Fruit fly (Drosophila melanogaster): ENCODE measurements around the gene SKIP.
A peak's percentile ranks its signal among the peaks of the same experiment; 100 is the strongest.

SKIP gene

DNA sequence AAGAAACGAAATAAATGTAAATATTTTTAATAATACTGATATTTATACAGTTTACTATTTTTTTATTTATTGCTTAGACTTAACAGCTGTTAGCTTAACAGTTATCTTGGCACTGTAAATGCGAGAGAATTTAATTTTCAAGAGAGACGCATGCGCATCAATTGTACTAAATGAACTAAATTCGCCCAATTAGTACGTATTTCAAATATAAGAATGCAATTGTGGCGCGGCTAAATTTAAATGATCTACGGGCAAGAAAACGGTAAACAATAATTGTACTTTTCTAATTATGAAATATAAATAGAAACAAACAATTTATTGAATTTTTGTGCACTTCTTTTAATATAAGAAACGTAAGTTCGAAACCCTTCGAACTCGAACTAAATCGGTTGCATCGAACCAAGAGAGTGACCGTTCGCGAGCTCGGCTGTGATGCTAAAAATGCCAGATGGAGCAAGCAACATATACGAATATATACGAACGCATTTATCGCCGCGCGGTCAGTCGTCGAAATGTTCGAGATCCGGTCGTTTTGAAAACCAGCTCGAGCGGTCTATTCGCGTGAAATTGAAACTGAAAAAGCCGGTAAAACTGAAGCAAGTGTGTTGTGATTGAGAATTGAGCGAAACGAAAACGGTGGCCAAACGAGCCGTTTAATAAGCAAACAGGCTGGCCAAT, at the start of gene SKIP:
Gene SKIP (plus strand): TSS at position 494 of the 678 bp plus-strand sequence.
- TF ChIP-seq CG12768 (GFP tag; optimal IDR thresholded peaks at IDR 0.05) = no peak
- TF ChIP-seq kay (GFP tag; ENCODE audit: borderline replicate concordance) = peak; percentile 65
- no peak for TF ChIP-seq Mnt (GFP tag; optimal IDR thresholded peaks at IDR 0.05)
- TF ChIP-seq CG7101 (tag; optimal IDR thresholded peaks at IDR 0.05) = no peak
- TF ChIP-seq bab1 (GFP tag; optimal IDR thresholded peaks at IDR 0.05) = peak; percentile 12
- TF ChIP-seq tj (GFP tag; optimal IDR thresholded peaks at IDR 0.05) = no peak
- TF ChIP-seq CG7045 (GFP tag; optimal IDR thresholded peaks at IDR 0.05) = no peak

DNA sequence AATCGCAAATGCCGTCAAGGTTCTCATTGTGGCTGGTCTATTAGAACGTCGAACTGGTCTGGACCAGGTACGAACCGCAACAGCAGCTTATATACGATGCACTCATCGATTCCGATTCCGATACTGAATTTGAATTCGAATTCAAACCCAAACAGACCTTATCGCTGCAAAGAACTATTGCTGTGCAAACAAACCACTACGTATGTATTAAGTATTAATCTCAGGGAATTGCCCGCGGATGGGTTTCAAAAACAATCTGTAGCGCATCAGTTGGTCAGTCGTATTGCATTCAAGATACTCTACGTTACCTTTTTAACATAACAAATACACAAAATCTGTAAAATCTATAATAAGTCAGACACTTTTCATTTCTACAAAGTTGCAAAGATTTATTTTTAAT, 47.3 kb upstream of the SKIP start, which contains the start of gene BomT3:
Gene BomT3 (minus strand): TSS at position 101 of the 400 bp plus-strand sequence.
- TF ChIP-seq kay (GFP tag; ENCODE audit: borderline replicate concordance) (peak; percentile 55), cic (GFP tag; optimal IDR thresholded peaks at IDR 0.05) (peak; percentile 1), CG7101 (tag; optimal IDR thresholded peaks at IDR 0.05) (no peak), pad (GFP tag; optimal IDR thresholded peaks at IDR 0.05) (no peak), CG14711 (tag; optimal IDR thresholded peaks at IDR 0.05) (no peak)

DNA sequence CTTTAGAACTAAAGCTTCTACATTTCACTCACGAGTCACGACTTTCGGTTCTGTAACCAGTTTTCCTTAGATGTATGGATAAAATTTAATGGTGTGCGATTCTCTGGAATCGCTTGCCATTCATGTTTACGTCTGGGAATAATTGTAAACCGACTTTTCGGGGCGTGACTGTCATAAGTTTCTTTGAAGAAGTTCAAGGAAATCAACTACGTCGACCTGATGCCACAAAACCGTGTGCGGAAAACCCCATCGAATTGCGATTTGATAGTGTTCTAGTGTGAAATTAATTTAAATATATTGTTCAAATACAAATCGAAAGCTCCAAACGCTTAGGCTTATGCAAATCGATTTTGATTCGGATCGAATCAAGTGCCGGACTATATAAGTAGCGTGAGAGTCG, 46.9 kb upstream of the SKIP start, which contains the start of gene BomBc3:
Gene BomBc3 (plus strand): TSS at position 301 of the 400 bp plus-strand sequence.
- TF ChIP-seq CG12768 (GFP tag; optimal IDR thresholded peaks at IDR 0.05) = no peak
- no peak for TF ChIP-seq CG7101 (tag; optimal IDR thresholded peaks at IDR 0.05)
- TF ChIP-seq tj (GFP tag; optimal IDR thresholded peaks at IDR 0.05) = no peak
- no peak for TF ChIP-seq Clk (GFP tag; optimal IDR thresholded peaks at IDR 0.05)
- TF ChIP-seq CG5204 (GFP tag; optimal IDR thresholded peaks at IDR 0.05) = no peak
- TF ChIP-seq toe (GFP tag; optimal IDR thresholded peaks at IDR 0.05) = no peak
- TF ChIP-seq ovo (GFP tag; optimal IDR thresholded peaks at IDR 0.05) = no peak

DNA sequence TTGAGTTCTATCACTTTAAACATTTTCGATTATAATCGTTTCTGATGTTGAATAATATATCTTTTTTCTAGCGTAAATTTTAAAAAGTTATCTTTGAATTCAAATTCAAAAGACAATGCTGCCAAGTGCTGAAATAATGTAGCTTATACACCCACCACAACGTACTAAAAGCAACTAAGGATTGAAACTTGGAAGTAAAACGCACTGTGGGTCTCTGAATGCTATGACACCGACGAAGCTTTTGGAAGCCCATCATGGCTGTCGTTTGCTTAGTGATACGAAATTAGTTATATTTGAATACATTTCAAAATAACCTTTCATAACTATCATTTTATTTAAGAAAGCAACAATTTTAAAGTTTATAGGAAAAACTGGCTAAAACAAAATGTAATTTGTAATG, 39.7 kb upstream of the SKIP start:
- peak; percentile 16 for TF ChIP-seq bab1 (GFP tag; optimal IDR thresholded peaks at IDR 0.05)
- no peak for TF ChIP-seq Clk (GFP tag; optimal IDR thresholded peaks at IDR 0.05)

DNA sequence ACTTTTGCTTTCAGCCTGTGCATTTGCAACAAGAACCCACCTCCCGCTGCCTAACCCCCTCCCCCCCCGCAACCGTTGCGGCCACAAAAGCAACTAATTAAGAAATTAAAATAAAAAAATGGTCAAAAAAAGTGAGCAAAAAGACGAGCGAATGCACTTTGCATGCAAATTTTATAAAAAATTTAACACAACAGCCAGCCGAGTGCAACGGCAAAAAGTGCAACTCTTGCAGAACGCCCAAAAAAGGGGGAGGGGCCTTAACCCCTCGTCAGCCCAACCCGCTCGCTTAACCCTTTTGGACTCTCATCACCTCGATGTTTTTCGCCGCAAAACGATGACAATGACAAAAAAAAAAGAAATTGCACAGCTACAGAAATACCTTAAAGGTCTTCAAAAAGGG, 36.7 kb upstream of the SKIP start:
- TF ChIP-seq tj (GFP tag; optimal IDR thresholded peaks at IDR 0.05) = peak; percentile 69
- TF ChIP-seq CG12768 (GFP tag; optimal IDR thresholded peaks at IDR 0.05) = no peak

DNA sequence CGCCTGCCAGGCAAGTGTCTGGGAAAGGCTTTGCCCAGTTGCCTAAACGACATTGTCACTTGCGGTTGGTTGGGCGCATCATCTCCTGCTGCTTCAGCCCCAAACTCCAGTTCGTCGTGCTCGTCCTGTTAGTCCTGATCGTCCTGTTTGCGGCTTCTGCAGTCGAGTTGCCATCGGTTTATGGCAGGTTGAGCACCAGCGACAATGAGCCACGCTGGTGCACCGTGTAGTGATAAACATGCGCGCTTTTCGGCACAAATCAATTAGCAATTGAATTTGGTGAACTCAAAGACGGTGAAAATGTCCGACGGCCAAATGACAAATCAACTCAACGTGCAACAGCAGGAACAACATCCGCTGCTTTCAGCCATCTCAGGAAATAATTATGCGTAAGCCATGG, 30.5 kb upstream of the SKIP start, which contains the start of gene CG13407:
Gene CG13407 (plus strand): TSS at position 301 of the 400 bp plus-strand sequence.
- no peak for TF ChIP-seq CG11617 (GFP tag; optimal IDR thresholded peaks at IDR 0.05)
- TF ChIP-seq Crg-1 (GFP tag; optimal IDR thresholded peaks at IDR 0.05) = no peak
- TF ChIP-seq Mnt (GFP tag; optimal IDR thresholded peaks at IDR 0.05) = no peak
- no peak for TF ChIP-seq CG7045 (GFP tag; optimal IDR thresholded peaks at IDR 0.05)
- TF ChIP-seq CG14711 (tag; optimal IDR thresholded peaks at IDR 0.05) = no peak
- no peak for TF ChIP-seq Clk (GFP tag; optimal IDR thresholded peaks at IDR 0.05)
- no peak for TF ChIP-seq kay (GFP tag; ENCODE audit: borderline replicate concordance)
- TF ChIP-seq cic (GFP tag; optimal IDR thresholded peaks at IDR 0.05) = no peak
- TF ChIP-seq tj (GFP tag; optimal IDR thresholded peaks at IDR 0.05) = no peak
- no peak for TF ChIP-seq ovo (GFP tag; optimal IDR thresholded peaks at IDR 0.05)
- no peak for TF ChIP-seq pad (GFP tag; optimal IDR thresholded peaks at IDR 0.05)
- TF ChIP-seq CG12768 (GFP tag; optimal IDR thresholded peaks at IDR 0.05) = no peak
- TF ChIP-seq bab1 (GFP tag; optimal IDR thresholded peaks at IDR 0.05) = no peak
- TF ChIP-seq cnc (optimal IDR thresholded peaks at IDR 0.05) = no peak
- TF ChIP-seq toe (GFP tag; optimal IDR thresholded peaks at IDR 0.05) = no peak
- no peak for TF ChIP-seq Hr96 (GFP tag; optimal IDR thresholded peaks at IDR 0.05)

DNA sequence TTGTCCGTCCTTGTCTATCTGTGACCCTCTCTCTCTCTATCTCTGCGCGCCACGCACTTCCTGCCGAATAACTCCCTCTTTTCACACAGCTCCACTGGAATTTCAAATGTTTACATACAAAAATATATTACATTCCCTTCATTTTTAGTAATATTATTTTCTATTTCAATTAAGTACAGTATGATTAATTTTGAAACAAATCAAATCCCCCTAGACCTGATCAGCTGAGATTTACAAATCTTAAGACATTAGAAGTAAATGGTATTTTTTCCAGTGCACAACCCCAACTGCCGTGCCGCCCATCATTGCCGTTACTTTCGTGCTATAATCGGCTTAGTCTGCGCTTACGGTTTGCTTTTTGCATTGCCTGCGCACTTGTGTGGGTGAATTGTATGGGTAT, 25.3 kb upstream of the SKIP start:
- TF ChIP-seq Clk (GFP tag; optimal IDR thresholded peaks at IDR 0.05) = no peak
- no peak for TF ChIP-seq pad (GFP tag; optimal IDR thresholded peaks at IDR 0.05)
- no peak for TF ChIP-seq Mnt (GFP tag; optimal IDR thresholded peaks at IDR 0.05)
- no peak for TF ChIP-seq CG11617 (GFP tag; optimal IDR thresholded peaks at IDR 0.05)
- no peak for TF ChIP-seq CG7045 (GFP tag; optimal IDR thresholded peaks at IDR 0.05)
- TF ChIP-seq kay (GFP tag; ENCODE audit: borderline replicate concordance) = no peak
- TF ChIP-seq Hr96 (GFP tag; optimal IDR thresholded peaks at IDR 0.05) = no peak
- no peak for TF ChIP-seq ovo (GFP tag; optimal IDR thresholded peaks at IDR 0.05)
- no peak for TF ChIP-seq CG14711 (tag; optimal IDR thresholded peaks at IDR 0.05)

DNA sequence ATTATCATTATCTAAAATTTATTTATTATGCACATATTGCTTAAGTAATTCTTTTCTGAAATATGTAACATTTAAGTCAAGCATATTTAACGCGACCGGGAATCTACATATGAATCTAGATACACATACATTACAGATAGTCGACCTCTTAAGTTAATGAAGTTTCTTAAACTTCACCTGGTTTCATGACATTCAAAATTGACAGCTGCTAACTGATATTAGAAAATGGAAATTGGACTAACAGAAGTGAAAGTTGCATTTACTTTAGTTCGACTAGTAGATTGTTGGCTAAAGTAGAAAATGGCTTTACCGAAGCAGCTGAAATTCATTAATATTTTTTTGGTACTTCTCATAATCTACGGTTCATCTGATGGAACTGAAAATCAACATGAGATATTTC, 20.5 kb upstream of the SKIP start, which contains the start of gene Ir94a:
Gene Ir94a (plus strand): TSS at position 301 of the 400 bp plus-strand sequence.
- no peak for TF ChIP-seq CG5204 (GFP tag; optimal IDR thresholded peaks at IDR 0.05)
- no peak for TF ChIP-seq CG14711 (tag; optimal IDR thresholded peaks at IDR 0.05)
- no peak for TF ChIP-seq Clk (GFP tag; optimal IDR thresholded peaks at IDR 0.05)
- no peak for TF ChIP-seq cnc (optimal IDR thresholded peaks at IDR 0.05)
- TF ChIP-seq CG7045 (GFP tag; optimal IDR thresholded peaks at IDR 0.05) = no peak
- TF ChIP-seq toe (GFP tag; optimal IDR thresholded peaks at IDR 0.05) = no peak
- TF ChIP-seq CG12768 (GFP tag; optimal IDR thresholded peaks at IDR 0.05) = no peak
- TF ChIP-seq CG7101 (tag; optimal IDR thresholded peaks at IDR 0.05) = no peak
- TF ChIP-seq CG11617 (GFP tag; optimal IDR thresholded peaks at IDR 0.05) = no peak
- TF ChIP-seq tj (GFP tag; optimal IDR thresholded peaks at IDR 0.05) = no peak
- TF ChIP-seq Mnt (GFP tag; optimal IDR thresholded peaks at IDR 0.05) = no peak
